Fruit fly (Drosophila melanogaster) whole organism, prepupa: ENCODE measurements around the gene CG43051.

Experiments used
- CG11902 ChIP-seq: fragments of 200-800 bp; sonication (Bioruptor generic); optimal IDR thresholded peaks from 3 replicates; lab custom pipeline; 2016; ENCODE audit warnings: missing biosample characterization, missing genetic modification characterization
- CG34406 ChIP-seq: fragments of 200-800 bp; sonication (Bioruptor generic); optimal IDR thresholded peaks from 3 replicates; lab custom pipeline; 2016; ENCODE audit warnings: missing biosample characterization, missing genetic modification characterization
- CG6808 ChIP-seq: fragments of 200-800 bp; sonication (Bioruptor generic); optimal IDR thresholded peaks from 3 replicates; lab custom pipeline; 2017; ENCODE audit warnings: missing biosample characterization, missing genetic modification characterization, mild to moderate bottlenecking, moderate library complexity, missing genetic modification reagents
- CG7368 ChIP-seq: fragments of 200-800 bp; sonication (Bioruptor generic); optimal IDR thresholded peaks from 3 replicates; lab custom pipeline; 2016; ENCODE audit warnings: missing biosample characterization, missing genetic modification characterization
- Eip93F ChIP-seq: fragments of 200-800 bp; sonication (Bioruptor generic); optimal IDR thresholded peaks from 2 replicates; lab custom pipeline; 2016; ENCODE audit warnings: missing biosample characterization, mild to moderate bottlenecking, missing genetic modification characterization
- Gug ChIP-seq: fragments of 200-800 bp; sonication (Bioruptor generic); IDR thresholded peaks from 2 replicates; pipeline ENCODE4 v1.3.6; 2022; ENCODE audit warnings: missing biosample characterization, missing genetic modification characterization
- Lpt ChIP-seq: fragments of 200-800 bp; sonication (Bioruptor generic); optimal IDR thresholded peaks from 3 replicates; lab custom pipeline; 2016; ENCODE audit warnings: missing biosample characterization, missing genetic modification characterization
- Smox ChIP-seq: fragments of 200-800 bp; sonication (Bioruptor generic); optimal IDR thresholded peaks from 3 replicates; lab custom pipeline; 2016; ENCODE audit warnings: missing biosample characterization, missing genetic modification characterization
- acj6 ChIP-seq: fragments of 200-800 bp; sonication (Bioruptor generic); optimal IDR thresholded peaks from 3 replicates; lab custom pipeline; 2016; ENCODE audit warnings: missing biosample characterization, missing genetic modification characterization
- dsx ChIP-seq: fragments of 200-800 bp; optimal IDR thresholded peaks from 3 replicates; lab custom pipeline; 2019; ENCODE audit warnings: missing biosample characterization, mild to moderate bottlenecking, missing genetic modification characterization, moderate library complexity; ENCODE audit not compliant: poor library complexity, severe bottlenecking
- fkh ChIP-seq: fragments of 200-800 bp; sonication (Bioruptor generic); optimal IDR thresholded peaks from 3 replicates; lab custom pipeline; 2017; ENCODE audit warnings: missing biosample characterization, mild to moderate bottlenecking, missing genetic modification characterization, moderate library complexity
- pdm3 ChIP-seq: fragments of 200-800 bp; sonication (Bioruptor generic); optimal IDR thresholded peaks from 3 replicates; lab custom pipeline; 2016; ENCODE audit warnings: missing biosample characterization, missing genetic modification characterization
- topi ChIP-seq: fragments of 200-800 bp; sonication (Bioruptor generic); optimal IDR thresholded peaks from 3 replicates; lab custom pipeline; 2016; ENCODE audit warnings: missing biosample characterization, missing genetic modification characterization

dm6 chr2L:12487311-12487710, 20.4 kb upstream of the CG43051 start:
- TF ChIP-seq CG7368, result no peak
- no peak for TF ChIP-seq acj6 (GFP tag; lab: Kevin White, UChicago)
- TF ChIP-seq dsx (GFP tag; lab: Kevin White, UChicago), result no peak
- no peak for TF ChIP-seq pdm3 (GFP tag; lab: Kevin White, UChicago)
- TF ChIP-seq topi, result no peak
- no peak for TF ChIP-seq Smox (GFP tag; lab: Kevin White, UChicago)
- TF ChIP-seq CG11902, result no peak
- no peak for TF ChIP-seq Gug (GFP tag; lab: Robert Waterston, UW)
- TF ChIP-seq CG34406 (GFP tag; lab: Kevin White, UChicago), result no peak
- TF ChIP-seq Lpt, result no peak
- TF ChIP-seq CG6808, result no peak
- no peak for TF ChIP-seq Eip93F (GFP tag; lab: Kevin White, UChicago)
- TF ChIP-seq fkh, result peak; percentile 92
